Worm (Caenorhabditis elegans) whole organism, mixed stage, embryonic: ENCODE results near the gene T10D4.6.

Experiments
- mep-1 ChIP-seq: fragments of 150-350 bp; optimal IDR thresholded peaks from 2 replicates; lab custom pipeline; 2017; ENCODE audit warnings: missing biosample characterization, missing genetic modification reagents, missing genetic modification characterization, inconsistent platforms
- nhr-12 ChIP-seq: fragments of 150-350 bp; optimal IDR thresholded peaks from 2 replicates; lab custom pipeline; 2014; ENCODE audit warnings: missing biosample characterization, missing genetic modification characterization
- sem-2 ChIP-seq: fragments of 200-800 bp; sonication (Bioruptor generic); optimal IDR thresholded peaks from 2 replicates; lab custom pipeline; 2018; ENCODE audit warnings: mild to moderate bottlenecking, missing genetic modification characterization, missing compliant biosample characterization
- unc-62 ChIP-seq: fragments of 150-350 bp; optimal IDR thresholded peaks from 2 replicates; lab custom pipeline; 2014; ENCODE audit warnings: missing biosample characterization, missing genetic modification reagents, missing genetic modification characterization
- ztf-11 ChIP-seq: fragments of 150-350 bp; optimal IDR thresholded peaks from 2 replicates; lab custom pipeline; 2014; ENCODE audit warnings: missing biosample characterization, missing genetic modification characterization

DNA sequence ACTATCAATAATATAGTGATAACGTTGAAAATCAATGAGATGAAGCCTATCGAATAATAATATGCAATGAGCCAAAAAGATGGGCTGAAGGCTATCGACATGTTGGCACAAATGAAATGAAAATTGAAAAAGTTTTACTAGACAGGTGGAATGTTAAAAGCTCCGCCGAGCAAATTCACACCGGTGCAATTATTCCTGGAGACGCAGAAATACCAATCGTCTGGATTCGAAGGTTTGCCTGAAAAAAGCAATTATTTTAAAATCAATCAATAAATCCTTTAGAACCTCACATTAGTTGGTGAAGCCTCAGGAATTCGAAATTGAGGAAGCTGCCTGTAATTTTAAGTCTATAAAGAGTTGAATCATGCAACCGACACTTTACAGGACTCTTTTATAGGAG lies 35.3 kb downstream of the T10D4.6 start, which contains the start of gene sri-32:
- no peak for TF ChIP-seq nhr-12
- no peak for TF ChIP-seq mep-1
- TF ChIP-seq unc-62 (GFP tag; lab: Kevin White, UChicago): no peak
- TF ChIP-seq sem-2: no peak
- TF ChIP-seq ztf-11: no peak
